Worm (Caenorhabditis elegans) whole organism, young adult: ENCODE measurements around the gene Y73C8C.4.

Source experiments
- C06A6.2 ChIP-seq: fragments of 200-800 bp; sonication (Bioruptor generic); conservative IDR thresholded peaks from 2 replicates; pipeline ENCODE4 v1.3.6; 2022; ENCODE audit warnings: missing genetic modification characterization, missing compliant biosample characterization
- F10E7.11 ChIP-seq: sonication (generic microtip); optimal IDR thresholded peaks from 2 replicates; lab custom pipeline; 2017; ENCODE audit warnings: mild to moderate bottlenecking, missing genetic modification characterization, moderate library complexity, missing compliant biosample characterization
- F55B11.4 ChIP-seq: sonication (generic microtip); optimal IDR thresholded peaks from 2 replicates; lab custom pipeline; 2016; ENCODE audit warnings: missing compliant biosample characterization, missing genetic modification characterization, borderline replicate concordance; ENCODE audit not compliant: insufficient read depth
- Y53F4B.3 ChIP-seq: fragments of 200-800 bp; sonication (Bioruptor generic); IDR thresholded peaks from 2 replicates; pipeline ENCODE4 v1.3.6; 2022; ENCODE audit warnings: missing genetic modification reagents, missing genetic modification characterization, missing compliant biosample characterization
- Y56A3A.18 ChIP-seq: fragments of 200-800 bp; sonication (Bioruptor generic); IDR thresholded peaks from 2 replicates; pipeline ENCODE4 v1.3.6; 2022; ENCODE audit warnings: missing genetic modification reagents, missing genetic modification characterization, missing compliant biosample characterization
- atf-7 ChIP-seq: sonication (generic microtip); optimal IDR thresholded peaks from 2 replicates; lab custom pipeline; 2017; ENCODE audit warnings: mild to moderate bottlenecking, missing genetic modification characterization, missing compliant biosample characterization
- cebp-1 ChIP-seq, 2 experiments: fragments of 200-800 bp in 1 of 2; sonication (Bioruptor generic) in 1 of 2; sonication (generic microtip) in 1 of 2; IDR thresholded peaks in 1 of 2; optimal IDR thresholded peaks in 1 of 2; 2 replicates each; pipeline versions ENCODE4 v1.3.6 to Lab custom; 2017 to 2022; ENCODE audit warnings: missing compliant biosample characterization in 2 of 2, missing genetic modification characterization in 2 of 2, mild to moderate bottlenecking in 1 of 2, missing genetic modification reagents in 1 of 2, moderate library complexity in 1 of 2
- ceh-79 ChIP-seq: sonication (generic microtip); optimal IDR thresholded peaks from 2 replicates; lab custom pipeline; 2017; ENCODE audit warnings: mild to moderate bottlenecking, missing genetic modification characterization, missing compliant biosample characterization
- die-1 ChIP-seq: sonication (generic microtip); optimal IDR thresholded peaks from 2 replicates; lab custom pipeline; 2016; ENCODE audit warnings: missing genotype, mild to moderate bottlenecking, missing genetic modification characterization, missing compliant biosample characterization
- efl-1 ChIP-seq: fragments of 150-350 bp; optimal IDR thresholded peaks from 2 replicates; lab custom pipeline; 2014; ENCODE audit warnings: missing biosample characterization, missing genetic modification reagents, missing genetic modification characterization
- fkh-3 ChIP-seq: sonication (generic microtip); optimal IDR thresholded peaks from 2 replicates; lab custom pipeline; 2016; ENCODE audit warnings: mild to moderate bottlenecking, missing genetic modification characterization, missing compliant biosample characterization
- gei-17 ChIP-seq: fragments of 200-800 bp; sonication (Bioruptor generic); optimal IDR thresholded peaks from 2 replicates; lab custom pipeline; 2018; ENCODE audit warnings: mild to moderate bottlenecking, missing genetic modification characterization, missing compliant biosample characterization
- him-1 ChIP-seq: sonication (generic microtip); optimal IDR thresholded peaks from 2 replicates; lab custom pipeline; 2016; ENCODE audit warnings: missing genotype, missing genetic modification reagents, missing genetic modification characterization, missing compliant biosample characterization
- hrde-1 ChIP-seq: sonication (generic microtip); optimal IDR thresholded peaks from 2 replicates; lab custom pipeline; 2016; ENCODE audit warnings: missing genetic modification characterization, mild to moderate bottlenecking, missing compliant biosample characterization, moderate library complexity, missing genotype, missing genetic modification reagents, borderline replicate concordance
- let-607 ChIP-seq, 2 experiments: fragments of 200-800 bp in 1 of 2; sonication (Bioruptor generic) in 1 of 2; sonication (generic microtip) in 1 of 2; optimal IDR thresholded peaks; 2 replicates each; lab custom pipeline; 2016 to 2018; ENCODE audit warnings: mild to moderate bottlenecking in 2 of 2, missing compliant biosample characterization in 2 of 2, missing genetic modification characterization in 2 of 2, moderate library complexity in 2 of 2, missing genotype in 1 of 2
- lin-54 ChIP-seq: fragments of 200-800 bp; sonication (Bioruptor generic); optimal IDR thresholded peaks from 2 replicates; lab custom pipeline; 2018; ENCODE audit warnings: mild to moderate bottlenecking, missing genetic modification characterization, missing compliant biosample characterization
- nfya-2 ChIP-seq: fragments of 200-800 bp; sonication (Bioruptor generic); IDR thresholded peaks from 2 replicates; pipeline ENCODE4 v1.3.6; 2022; ENCODE audit warnings: missing genetic modification reagents, missing genetic modification characterization, missing compliant biosample characterization
- nfyb-1 ChIP-seq: fragments of 200-800 bp; sonication (Bioruptor generic); IDR thresholded peaks from 2 replicates; pipeline ENCODE4 v1.3.6; 2022; ENCODE audit warnings: missing genetic modification reagents, missing genetic modification characterization, missing compliant biosample characterization
- nhr-120 ChIP-seq: fragments of 200-800 bp; sonication (Bioruptor generic); IDR thresholded peaks from 2 replicates; pipeline ENCODE4 v1.3.6; 2022; ENCODE audit warnings: missing genetic modification characterization, missing compliant biosample characterization
- pha-4 ChIP-seq: fragments of 150-350 bp; sonication (generic microtip); optimal IDR thresholded peaks from 2 replicates; lab custom pipeline; 2014; ENCODE audit warnings: missing biosample characterization, missing genetic modification reagents, missing genetic modification characterization
- sea-2 ChIP-seq: fragments of 200-800 bp; sonication (Bioruptor generic); IDR thresholded peaks from 2 replicates; pipeline ENCODE4 v1.3.6; 2022; ENCODE audit warnings: missing genetic modification characterization, missing compliant biosample characterization
- snpc-1.1 ChIP-seq: sonication (generic microtip); optimal IDR thresholded peaks from 2 replicates; lab custom pipeline; 2017; ENCODE audit warnings: missing genetic modification characterization, mild to moderate bottlenecking, missing compliant biosample characterization, antibody characterized with exemption, moderate library complexity, missing genotype, missing genetic modification reagents; ENCODE audit not compliant: insufficient read depth
- snpc-1.3 ChIP-seq: sonication (generic microtip); optimal IDR thresholded peaks from 2 replicates; lab custom pipeline; 2017; ENCODE audit warnings: missing genetic modification characterization, mild to moderate bottlenecking, missing compliant biosample characterization, antibody characterized with exemption, moderate library complexity, missing genotype, missing genetic modification reagents; ENCODE audit not compliant: insufficient read depth
- somi-1 ChIP-seq: fragments of 200-800 bp; sonication (Bioruptor generic); optimal IDR thresholded peaks from 2 replicates; lab custom pipeline; 2018; ENCODE audit warnings: mild to moderate bottlenecking, missing genetic modification characterization, missing compliant biosample characterization
- zim-3 ChIP-seq: sonication (generic microtip); optimal IDR thresholded peaks from 2 replicates; lab custom pipeline; 2017; ENCODE audit warnings: mild to moderate bottlenecking, missing genetic modification characterization, moderate library complexity, missing compliant biosample characterization
- ztf-18 ChIP-seq: sonication (generic microtip); optimal IDR thresholded peaks from 2 replicates; lab custom pipeline; 2016; ENCODE audit warnings: missing genotype, mild to moderate bottlenecking, missing genetic modification characterization, missing compliant biosample characterization
- ztf-26 ChIP-seq: sonication (generic microtip); optimal IDR thresholded peaks from 2 replicates; lab custom pipeline; 2017; ENCODE audit warnings: missing genetic modification characterization, missing compliant biosample characterization

The Y73C8C.4 gene

DNA sequence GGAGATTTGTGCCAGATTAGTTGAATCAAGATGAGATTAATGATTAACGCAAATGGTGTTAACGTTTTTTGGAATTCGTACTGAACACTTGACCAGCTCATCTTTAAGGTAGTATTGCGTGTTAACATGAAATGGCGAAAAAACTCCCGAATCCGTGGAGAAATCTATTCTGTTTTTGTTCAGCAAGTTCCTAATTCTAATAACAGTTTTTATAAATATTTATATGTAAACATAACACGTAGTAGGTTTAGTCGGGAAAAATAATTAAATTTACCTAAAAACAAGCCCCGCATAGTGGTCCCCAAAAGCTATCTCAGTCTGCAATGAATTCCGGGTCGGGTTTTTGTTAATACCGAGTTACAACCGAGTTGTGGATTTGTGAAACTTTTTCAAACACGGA, 43.0 kb downstream of the Y73C8C.4 start, which contains the start of gene str-244:
str-244 (minus strand) TSS at position 101 of the 400 bp plus-strand sequence.
- TF ChIP-seq somi-1 (GFP tag; lab: Kevin White, UChicago) (no peak), fkh-3 (tag; lab: Kevin White, UChicago) (no peak), cebp-1 (GFP tag; IDR thresholded peaks at IDR 0.05; lab: Robert Waterston, UW) (no peak), cebp-1 (tag; optimal IDR thresholded peaks at IDR 0.05; lab: Kevin White, UChicago) (no peak), hrde-1 (tag; lab: Kevin White, UChicago) (no peak), Y56A3A.18 (GFP tag; lab: Robert Waterston, UW) (no peak), F10E7.11 (tag; lab: Kevin White, UChicago) (no peak), nfyb-1 (GFP tag; lab: Robert Waterston, UW) (no peak), efl-1 (GFP tag; lab: Kevin White, UChicago) (no peak), F55B11.4 (tag; lab: Kevin White, UChicago) (no peak), pha-4 (tag; lab: Kevin White, UChicago) (no peak), ztf-18 (no peak), C06A6.2 (GFP tag; lab: Robert Waterston, UW) (no peak), gei-17 (GFP tag; lab: Kevin White, UChicago) (no peak), atf-7 (tag; lab: Kevin White, UChicago) (no peak), snpc-1.1 (no peak), nhr-120 (GFP tag; lab: Robert Waterston, UW) (no peak), ztf-26 (tag; lab: Kevin White, UChicago) (no peak), lin-54 (GFP tag; lab: Kevin White, UChicago) (no peak), nfya-2 (GFP tag; lab: Robert Waterston, UW) (no peak), zim-3 (tag; lab: Kevin White, UChicago) (no peak)

DNA sequence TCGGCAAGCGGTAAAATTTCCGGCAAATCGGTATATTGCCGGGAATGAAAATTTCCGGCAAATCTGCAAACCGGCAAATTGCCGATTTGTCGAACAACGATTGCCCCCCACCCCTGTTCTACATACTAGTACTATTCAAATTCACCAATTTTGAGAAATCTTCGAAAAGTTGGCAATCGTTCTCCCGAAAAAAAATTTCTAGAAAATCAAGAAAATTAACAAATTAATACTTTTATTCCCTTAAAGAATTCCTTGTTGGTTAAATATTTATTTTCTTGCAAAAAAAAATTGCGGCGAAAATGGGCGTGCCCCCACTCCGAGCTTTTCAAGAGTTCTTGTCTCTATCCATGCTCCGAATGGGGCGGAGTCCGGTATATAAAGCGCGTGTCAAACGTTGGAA, 47.7 kb downstream of the Y73C8C.4 start, which contains the start of gene C50H11.8:
C50H11.8 (plus strand) TSS at position 301 of the 400 bp plus-strand sequence.
- TF ChIP-seq let-607 (tag; optimal IDR thresholded peaks at IDR 0.05; lab: Kevin White, UChicago) (no peak), die-1 (no peak), nfyb-1 (GFP tag; lab: Robert Waterston, UW) (no peak), Y56A3A.18 (GFP tag; lab: Robert Waterston, UW) (no peak), snpc-1.3 (tag; lab: Kevin White, UChicago) (no peak), Y53F4B.3 (GFP tag; lab: Robert Waterston, UW) (no peak), ceh-79 (tag; lab: Kevin White, UChicago) (no peak), sea-2 (no peak), him-1 (tag; lab: Kevin White, UChicago) (no peak)
- TF ChIP-seq, all 124 proteins: peak for 0
